Worm (Caenorhabditis elegans): ENCODE results near the gene djr-1.2.

- TF ChIP-seq pros-1 (tag; optimal IDR thresholded peaks at IDR 0.05) (no peak), ceh-24 (tag; optimal IDR thresholded peaks at IDR 0.05) (no peak), syd-9 (tag; optimal IDR thresholded peaks at IDR 0.05) (no peak), dve-1 (tag; optimal IDR thresholded peaks at IDR 0.05) (no peak), nfya-1 (tag; optimal IDR thresholded peaks at IDR 0.05) (no peak), nhr-11 (tag; optimal IDR thresholded peaks at IDR 0.05) (no peak), Y22D7AL.16 (tag; optimal IDR thresholded peaks at IDR 0.05) (no peak)
These were observed 13.0 kb downstream of the djr-1.2 start, which contains the start of the genes C49G7.10 and irg-2 for ce11 chrV:4041853-4042424.

Data from whole organism, late embryonic.